Fruit fly (Drosophila melanogaster) whole organism, embryonic: ENCODE data around the gene CG14085.
A peak's percentile ranks its signal among the peaks of the same experiment; 100 is the strongest.

Experiments used
- CG10431 ChIP-seq: fragments of 200-800 bp; sonication (Bioruptor generic); optimal IDR thresholded peaks from 3 replicates; lab custom pipeline; 2018; ENCODE audit warnings: missing biosample characterization, mild to moderate bottlenecking, missing genetic modification characterization
- CG10565 ChIP-seq: fragments of 200-800 bp; sonication (Bioruptor generic); optimal IDR thresholded peaks from 3 replicates; lab custom pipeline; 2016; ENCODE audit warnings: missing biosample characterization, mild to moderate bottlenecking, missing genetic modification characterization
- CG11398 ChIP-seq: fragments of 200-800 bp; sonication (Bioruptor generic); optimal IDR thresholded peaks from 2 replicates; lab custom pipeline; 2016; ENCODE audit warnings: missing biosample characterization, missing genetic modification characterization
- CG11560 ChIP-seq: fragments of 200-800 bp; sonication (Bioruptor generic); IDR thresholded peaks from 3 replicates; pipeline ENCODE4 v1.3.6; 2022; ENCODE audit warnings: missing biosample characterization, missing genetic modification characterization
- CG12071 ChIP-seq: fragments of 200-800 bp; sonication (Bioruptor generic); optimal IDR thresholded peaks from 3 replicates; lab custom pipeline; 2018; ENCODE audit warnings: missing biosample characterization, mild to moderate bottlenecking, missing genetic modification characterization
- CG1529 ChIP-seq: fragments of 200-800 bp; sonication (Bioruptor generic); optimal IDR thresholded peaks from 3 replicates; lab custom pipeline; 2018; ENCODE audit warnings: missing biosample characterization, missing genetic modification characterization
- CG18599 ChIP-seq: fragments of 200-800 bp; sonication (Bioruptor generic); optimal IDR thresholded peaks from 3 replicates; lab custom pipeline; 2017; ENCODE audit warnings: missing biosample characterization, missing genetic modification characterization, mild to moderate bottlenecking, moderate library complexity, missing genetic modification reagents
- CG2889 ChIP-seq: fragments of 200-800 bp; sonication (Bioruptor generic); IDR thresholded peaks from 3 replicates; pipeline ENCODE4 v1.3.6; 2022; ENCODE audit warnings: missing biosample characterization, missing genetic modification characterization
- CG30403 ChIP-seq: fragments of 200-800 bp; sonication (Bioruptor generic); optimal IDR thresholded peaks from 3 replicates; lab custom pipeline; 2016; ENCODE audit warnings: missing biosample characterization, missing genetic modification characterization
- CG3065 ChIP-seq: fragments of 200-800 bp; sonication (Bioruptor generic); optimal IDR thresholded peaks from 2 replicates; lab custom pipeline; 2016; ENCODE audit warnings: missing biosample characterization, missing genetic modification characterization
- CG3281 ChIP-seq: fragments of 200-800 bp; sonication (Bioruptor generic); optimal IDR thresholded peaks from 3 replicates; lab custom pipeline; 2017; ENCODE audit warnings: missing biosample characterization, mild to moderate bottlenecking, missing genetic modification characterization
- CG3726 ChIP-seq: fragments of 200-800 bp; sonication (Bioruptor generic); IDR thresholded peaks from 3 replicates; pipeline ENCODE4, ENCODE4 v1.3.6; 2022; ENCODE audit warnings: missing biosample characterization, missing genetic modification characterization
- CG4360 ChIP-seq: fragments of 200-800 bp; sonication (Bioruptor generic); IDR thresholded peaks from 2 replicates; pipeline ENCODE4 v1.3.6; 2022; ENCODE audit warnings: missing biosample characterization, missing genetic modification characterization
- CG6175 ChIP-seq: fragments of 200-800 bp; sonication (Bioruptor generic); IDR thresholded peaks from 3 replicates; pipeline ENCODE4 v1.3.6; 2022; ENCODE audit warnings: missing biosample characterization, missing genetic modification characterization
- CG7987 ChIP-seq: fragments of 200-800 bp; sonication (Bioruptor generic); optimal IDR thresholded peaks from 2 replicates; lab custom pipeline; 2018; ENCODE audit warnings: missing biosample characterization, mild to moderate bottlenecking, missing genetic modification characterization, moderate library complexity
- CoRest ChIP-seq: fragments of 200-800 bp; sonication (Bioruptor generic); optimal IDR thresholded peaks from 3 replicates; lab custom pipeline; 2018; ENCODE audit warnings: missing biosample characterization, mild to moderate bottlenecking, missing genetic modification characterization, moderate library complexity
- Deaf1 ChIP-seq: fragments of 200-800 bp; optimal IDR thresholded peaks from 3 replicates; lab custom pipeline; 2019; ENCODE audit warnings: missing biosample characterization, mild to moderate bottlenecking, missing genetic modification characterization, moderate library complexity
- E2f1 ChIP-seq: fragments of 200-800 bp; sonication (Bioruptor generic); IDR thresholded peaks from 2 replicates; pipeline ENCODE4 v1.3.6; 2022; ENCODE audit warnings: missing biosample characterization, missing genetic modification characterization
- Ets65A ChIP-seq: fragments of 200-800 bp; sonication (Bioruptor generic); peaks from one replicate; lab custom pipeline; 2016; ENCODE audit warnings: missing biosample characterization, missing genetic modification characterization
- Fer1 ChIP-seq: fragments of 200-800 bp; sonication (Bioruptor generic); optimal IDR thresholded peaks from 2 replicates; lab custom pipeline; 2017; ENCODE audit warnings: missing biosample characterization, mild to moderate bottlenecking, missing genetic modification characterization
- H15 ChIP-seq: fragments of 200-800 bp; sonication (Bioruptor generic); IDR thresholded peaks from 3 replicates; pipeline ENCODE4 v1.3.6; 2022; ENCODE audit warnings: missing biosample characterization, missing genetic modification characterization
- HHEX ChIP-seq: fragments of 200-800 bp; sonication (Bioruptor generic); optimal IDR thresholded peaks from 3 replicates; lab custom pipeline; 2017; ENCODE audit warnings: missing biosample characterization, mild to moderate bottlenecking, missing genetic modification characterization, missing genetic modification reagents
- Hand ChIP-seq: fragments of 200-800 bp; sonication (Bioruptor generic); optimal IDR thresholded peaks from 2 replicates; lab custom pipeline; 2017; ENCODE audit warnings: mild to moderate bottlenecking, missing biosample characterization, missing genetic modification reagents, missing genetic modification characterization
- Hr51 ChIP-seq, 2 experiments: fragments of 200-800 bp; sonication (Bioruptor generic); optimal IDR thresholded peaks; 2 replicates in 1 of 2; 3 replicates in 1 of 2; lab custom pipeline; 2016 to 2018; ENCODE audit warnings: missing biosample characterization in 2 of 2, missing genetic modification characterization in 2 of 2, mild to moderate bottlenecking in 1 of 2, moderate library complexity in 1 of 2
- Hsf ChIP-seq: fragments of 200-800 bp; sonication (Bioruptor generic); optimal IDR thresholded peaks from 3 replicates; lab custom pipeline; 2016; ENCODE audit warnings: missing biosample characterization, missing genetic modification characterization
- MESR4 ChIP-seq: fragments of 200-800 bp; sonication (Bioruptor generic); optimal IDR thresholded peaks from 2 replicates; lab custom pipeline; 2018; ENCODE audit warnings: missing biosample characterization, mild to moderate bottlenecking, missing genetic modification characterization, moderate library complexity
- Opbp ChIP-seq: fragments of 200-800 bp; sonication (Bioruptor generic); IDR thresholded peaks from 3 replicates; pipeline ENCODE4 v1.3.6; 2022; ENCODE audit warnings: missing biosample characterization, missing genetic modification characterization; ENCODE audit not compliant: partially characterized antibody
- Six4 ChIP-seq: fragments of 200-800 bp; sonication (Bioruptor generic); optimal IDR thresholded peaks from 2 replicates; lab custom pipeline; 2016; ENCODE audit warnings: missing biosample characterization, missing genetic modification characterization
- Trl ChIP-seq, 3 experiments: fragments of >200 bp in 2 of 3; fragments of 200-800 bp in 1 of 3; sonication (Bioruptor generic) in 1 of 3; optimal IDR thresholded peaks; 2 replicates in 1 of 3; 3 replicates in 2 of 3; lab custom pipeline; 2016 to 2017; ENCODE audit warnings: missing biosample characterization in 1 of 3, missing genetic modification characterization in 1 of 3
- ac ChIP-seq: fragments of 200-800 bp; sonication (Bioruptor generic); optimal IDR thresholded peaks from 3 replicates; lab custom pipeline; 2017; ENCODE audit warnings: missing biosample characterization, mild to moderate bottlenecking, missing genetic modification characterization
- az2 ChIP-seq: fragments of 200-800 bp; sonication (Bioruptor generic); optimal IDR thresholded peaks from 3 replicates; lab custom pipeline; 2016; ENCODE audit warnings: missing biosample characterization, missing genetic modification characterization
- bab2 ChIP-seq: fragments of 200-800 bp; sonication (Bioruptor generic); optimal IDR thresholded peaks from 2 replicates; lab custom pipeline; 2016; ENCODE audit warnings: missing biosample characterization, missing genetic modification characterization
- cas ChIP-seq: fragments of 200-800 bp; sonication (Bioruptor generic); IDR thresholded peaks from 2 replicates; pipeline ENCODE4 v1.3.6; 2022; ENCODE audit warnings: missing biosample characterization, missing genetic modification characterization
- cg ChIP-seq: fragments of 200-800 bp; sonication (Bioruptor generic); optimal IDR thresholded peaks from 3 replicates; lab custom pipeline; 2019; ENCODE audit warnings: missing biosample characterization, mild to moderate bottlenecking, missing genetic modification characterization, moderate library complexity
- chinmo ChIP-seq: fragments of 200-800 bp; sonication (Bioruptor generic); IDR thresholded peaks from 4 replicates; pipeline ENCODE4 v1.3.6; 2022; ENCODE audit warnings: missing biosample characterization, missing genetic modification characterization; ENCODE audit not compliant: partially characterized antibody
- esg ChIP-seq: fragments of 200-800 bp; sonication (Bioruptor generic); conservative IDR thresholded peaks from 2 replicates; pipeline ENCODE4 v1.3.6; 2022; ENCODE audit warnings: missing biosample characterization, missing genetic modification characterization
- gsb ChIP-seq: fragments of 200-800 bp; sonication (Bioruptor generic); IDR thresholded peaks from 2 replicates; pipeline ENCODE4 v1.3.6; 2022; ENCODE audit warnings: missing biosample characterization, missing genetic modification characterization
- hbn ChIP-seq: fragments of 200-800 bp; sonication (Bioruptor generic); IDR thresholded peaks from 2 replicates; pipeline ENCODE4 v1.3.6; 2022; ENCODE audit warnings: missing biosample characterization, missing genetic modification characterization; ENCODE audit not compliant: partially characterized antibody
- lab ChIP-seq: fragments of 200-800 bp; sonication (Bioruptor generic); optimal IDR thresholded peaks from 3 replicates; lab custom pipeline; 2017; ENCODE audit warnings: missing biosample characterization, missing genetic modification characterization, mild to moderate bottlenecking, moderate library complexity, missing genetic modification reagents
- lilli ChIP-seq: fragments of 200-800 bp; sonication (Bioruptor generic); optimal IDR thresholded peaks from 3 replicates; lab custom pipeline; 2016; ENCODE audit warnings: missing biosample characterization, missing genetic modification characterization
- lov ChIP-seq, 2 experiments: fragments of 200-800 bp in 1 of 2; fragments of >200 bp in 1 of 2; sonication (Bioruptor generic) in 1 of 2; IDR thresholded peaks in 1 of 2; optimal IDR thresholded peaks in 1 of 2; 2 replicates in 1 of 2; 3 replicates in 1 of 2; pipeline versions ENCODE4 v1.3.6 to Lab custom; 2017 to 2022; ENCODE audit warnings: missing biosample characterization in 1 of 2, missing genetic modification characterization in 1 of 2
- mirr ChIP-seq: fragments of 200-800 bp; sonication (Bioruptor generic); optimal IDR thresholded peaks from 3 replicates; lab custom pipeline; 2018; ENCODE audit warnings: missing biosample characterization, mild to moderate bottlenecking, missing genetic modification characterization
- nau ChIP-seq: fragments of 200-800 bp; sonication (Bioruptor generic); optimal IDR thresholded peaks from 3 replicates; lab custom pipeline; 2017; ENCODE audit warnings: missing biosample characterization, mild to moderate bottlenecking, missing genetic modification characterization, missing genetic modification reagents
- phol ChIP-seq: fragments of 200-800 bp; sonication (Bioruptor generic); optimal IDR thresholded peaks from 3 replicates; lab custom pipeline; 2018; ENCODE audit warnings: missing biosample characterization, mild to moderate bottlenecking, missing genetic modification characterization, moderate library complexity
- pita ChIP-seq: fragments of 200-800 bp; sonication (Bioruptor generic); optimal IDR thresholded peaks from 2 replicates; lab custom pipeline; 2017; ENCODE audit warnings: missing biosample characterization, mild to moderate bottlenecking, missing genetic modification characterization
- rib ChIP-seq: fragments of 200-800 bp; sonication (Bioruptor generic); IDR thresholded peaks from 2 replicates; pipeline ENCODE4 v1.3.6; 2022; ENCODE audit warnings: missing biosample characterization, missing genetic modification characterization
- sd ChIP-seq: fragments of 200-800 bp; sonication (Bioruptor generic); optimal IDR thresholded peaks from 3 replicates; lab custom pipeline; 2018; ENCODE audit warnings: missing biosample characterization, mild to moderate bottlenecking, missing genetic modification characterization, moderate library complexity
- sr ChIP-seq: fragments of 200-800 bp; sonication (Bioruptor generic); IDR thresholded peaks from 3 replicates; pipeline ENCODE4 v1.3.6; 2022; ENCODE audit warnings: missing biosample characterization, missing genetic modification characterization
- sug ChIP-seq: fragments of 200-800 bp; optimal IDR thresholded peaks from 2 replicates; lab custom pipeline; 2019; ENCODE audit warnings: missing biosample characterization, mild to moderate bottlenecking, missing genetic modification characterization, moderate library complexity

The CG14085 gene

DNA sequence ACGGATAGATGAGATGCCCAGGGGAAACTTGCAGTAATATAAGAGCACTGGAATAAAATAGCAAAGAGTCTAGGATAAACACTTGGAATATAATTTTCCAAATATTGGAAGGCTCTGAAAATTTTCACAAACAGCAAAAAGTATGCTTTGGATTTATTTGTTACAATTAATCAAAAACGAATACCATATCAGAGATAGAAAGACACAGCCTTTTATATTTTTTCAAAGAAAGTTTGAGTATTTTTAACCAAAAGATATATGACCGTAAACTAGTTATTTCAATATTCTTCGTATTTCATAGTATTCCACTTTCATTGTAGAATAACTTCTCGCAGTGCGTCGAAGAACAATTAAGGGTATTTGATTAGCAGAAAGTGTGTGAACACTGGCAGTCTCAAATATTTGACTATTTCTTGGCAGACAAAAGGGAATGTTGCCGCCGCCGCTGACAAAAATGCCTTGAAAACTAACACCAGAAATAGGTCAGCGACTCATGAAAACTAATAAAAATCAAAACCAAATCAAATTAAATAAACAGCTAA, 40.2 kb upstream of the CG14085 start (continued):
- TF ChIP-seq Opbp (GFP tag; lab: Robert Waterston, UW) (no peak), bab2 (GFP tag; lab: Kevin White, UChicago) (no peak), chinmo (no peak), hbn (GFP tag; lab: Robert Waterston, UW) (no peak), CG2889 (no peak), sr (no peak), CG12071 (GFP tag; lab: Kevin White, UChicago) (no peak), nau (GFP tag; lab: Kevin White, UChicago) (no peak), CG3065 (GFP tag; lab: Kevin White, UChicago) (no peak), esg (GFP tag; lab: Robert Waterston, UW) (no peak), Hand (GFP tag; lab: Kevin White, UChicago) (no peak), az2 (GFP tag; lab: Kevin White, UChicago) (no peak), CG18599 (GFP tag; lab: Kevin White, UChicago) (no peak), gsb (GFP tag; lab: Robert Waterston, UW) (no peak), Hsf (no peak)

DNA sequence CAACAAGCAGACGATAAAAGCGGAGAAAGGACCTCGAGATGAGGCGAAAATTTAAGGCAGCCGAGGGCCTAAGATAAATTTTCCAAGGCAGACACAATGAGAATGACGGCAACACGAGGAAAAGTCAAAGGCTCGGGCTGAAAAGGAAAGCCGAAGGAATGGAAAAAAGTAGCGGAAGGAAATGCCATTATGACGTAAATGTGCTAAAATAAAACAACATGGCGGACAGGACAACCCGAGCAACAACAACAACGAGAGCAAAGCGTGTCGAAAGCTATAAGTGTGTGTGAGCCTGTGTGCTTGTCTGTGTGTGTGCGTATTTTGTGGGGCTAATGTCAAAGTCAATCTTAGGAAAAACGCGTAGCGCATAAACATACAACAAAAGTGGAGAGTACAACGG, 39.7 kb upstream of the CG14085 start:
- TF ChIP-seq sug (no peak), ac (GFP tag; lab: Kevin White, UChicago) (no peak), Trl (optimal IDR thresholded peaks at IDR 0.05; lab: Kevin White, UChicago) (no peak), Trl (GFP tag; optimal IDR thresholded peaks at IDR 0.05; lab: Kevin White, UChicago) (no peak), lov (optimal IDR thresholded peaks at IDR 0.05; lab: Kevin White, UChicago) (no peak), lov (GFP tag; IDR thresholded peaks at IDR 0.05; lab: Robert Waterston, UW) (no peak), CG3726 (GFP tag; lab: Robert Waterston, UW) (no peak), CG11560 (tag; lab: Robert Waterston, UW) (no peak), CG3281 (no peak), MESR4 (GFP tag; lab: Kevin White, UChicago) (no peak), H15 (GFP tag; lab: Robert Waterston, UW) (no peak), CG7987 (GFP tag; lab: Kevin White, UChicago) (no peak), phol (peak; percentile 34), pita (GFP tag; lab: Kevin White, UChicago) (no peak), mirr (GFP tag; lab: Kevin White, UChicago) (peak; percentile 26), cas (GFP tag; lab: Robert Waterston, UW) (no peak), lab (GFP tag; lab: Kevin White, UChicago) (no peak), rib (GFP tag; lab: Robert Waterston, UW) (0 out of 2 replicates have a peak, but pooled peaks have one; percentile 11), cg (GFP tag; lab: Kevin White, UChicago) (peak; percentile 19), CG10431 (GFP tag; lab: Kevin White, UChicago) (no peak), CG10565 (GFP tag; lab: Kevin White, UChicago) (no peak), CG30403 (no peak), sd (tag; lab: Kevin White, UChicago) (no peak), CG1529 (GFP tag; lab: Kevin White, UChicago) (no peak), Six4 (no peak), CG11398 (GFP tag; lab: Kevin White, UChicago) (no peak), HHEX (GFP tag; lab: Kevin White, UChicago) (no peak), CG6175 (no peak), E2f1 (GFP tag; lab: Robert Waterston, UW) (no peak), Hr51 (GFP tag; optimal IDR thresholded peaks at IDR 0.05; lab: Kevin White, UChicago) (peak in 1 of 2 experiments; percentile 38), CoRest (tag; lab: Kevin White, UChicago) (no peak), CG4360 (peak; percentile 60; the same call in 1 of the 2 replicates), lilli (GFP tag; lab: Kevin White, UChicago) (no peak), Hsf (no peak), Fer1 (no peak), CG18599 (GFP tag; lab: Kevin White, UChicago) (peak; percentile 40), Ets65A (GFP tag; lab: Kevin White, UChicago) (peak; percentile 39), Deaf1 (tag; lab: Kevin White, UChicago) (peak; percentile 62)
